Worm (Caenorhabditis elegans) whole organism, L4 larva: ENCODE data around the gene sdz-38.

Source experiments
- ama-1 ChIP-seq: fragments of 150-350 bp; optimal IDR thresholded peaks from 2 replicates; lab custom pipeline; 2014; ENCODE audit warnings: inconsistent platforms, mixed read lengths
- arid-1 ChIP-seq: fragments of 200-800 bp; sonication (Bioruptor generic); conservative IDR thresholded peaks from 2 replicates; pipeline ENCODE4 v1.3.6; 2022; ENCODE audit warnings: missing genetic modification reagents, missing genetic modification characterization, missing compliant biosample characterization
- dpl-1 ChIP-seq: fragments of 150-350 bp; optimal IDR thresholded peaks from 2 replicates; lab custom pipeline; 2014; ENCODE audit warnings: missing biosample characterization, missing genetic modification reagents, missing genetic modification characterization
- hlh-30 ChIP-seq: sonication (generic microtip); optimal IDR thresholded peaks from 2 replicates; lab custom pipeline; 2017; ENCODE audit warnings: antibody characterized with exemption, mild to moderate bottlenecking, missing genetic modification characterization, missing compliant biosample characterization; ENCODE audit not compliant: insufficient read depth
- jun-1 ChIP-seq: fragments of 150-350 bp; optimal IDR thresholded peaks from 2 replicates; lab custom pipeline; 2014; ENCODE audit warnings: missing biosample characterization, missing genetic modification reagents, missing genetic modification characterization
- lin-39 ChIP-seq: fragments of 150-350 bp; optimal IDR thresholded peaks from 2 replicates; lab custom pipeline; 2014; ENCODE audit warnings: missing biosample characterization, missing genetic modification reagents, missing genetic modification characterization
- lir-3 ChIP-seq: sonication (generic microtip); optimal IDR thresholded peaks from 2 replicates; lab custom pipeline; 2016; ENCODE audit warnings: mild to moderate bottlenecking, missing genetic modification characterization, missing compliant biosample characterization
- unc-39 ChIP-seq: sonication (generic microtip); optimal IDR thresholded peaks from 2 replicates; lab custom pipeline; 2017; ENCODE audit warnings: missing biosample characterization, missing genetic modification characterization

DNA sequence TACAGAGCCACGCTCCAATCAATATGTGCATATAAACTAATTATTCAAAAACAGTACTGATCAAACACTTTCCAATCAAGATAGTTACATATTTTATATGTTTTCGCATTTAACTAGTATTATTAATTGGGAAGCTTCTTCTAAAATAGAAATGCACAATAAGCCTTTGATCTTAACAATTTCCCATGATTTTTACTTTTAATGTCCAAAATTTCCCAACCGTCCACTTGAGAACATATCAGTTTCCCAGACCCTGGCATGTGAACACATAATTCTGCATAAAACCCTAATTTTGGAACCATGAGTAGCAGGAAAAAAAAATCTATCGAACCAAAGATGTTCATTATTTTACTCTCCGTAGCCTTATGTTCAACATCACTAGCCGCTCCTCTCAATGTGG, 5.3 kb downstream of the sdz-38 start, which contains the start of gene R53.8:
- TF ChIP-seq dpl-1 (GFP tag; lab: Kevin White, UChicago) (no peak), jun-1 (tag; lab: Kevin White, UChicago) (no peak), ama-1 (lab: Kevin White, UChicago) (no peak), lir-3 (tag; lab: Kevin White, UChicago) (no peak), arid-1 (GFP tag; lab: Robert Waterston, UW) (no peak), lin-39 (no peak), hlh-30 (no peak), unc-39 (tag; lab: Kevin White, UChicago) (no peak)
